Comparison of ENCODE assay signal across 2 worm cellular contexts in genomic region chrV:19605415-19605814, ce11.
TF ChIP-seq lines count a peak whose summit lies in the region.

No protein-coding gene starts in this region.

TF ChIP-seq in whole organism, L4 larva, 104 proteins besides CTCF, POLR2A, EP300 and RAD21:
- TF ChIP-seq ceh-32 (tag; optimal IDR thresholded peaks at IDR 0.05; lab: Kevin White, UChicago; ENCODE audit: poor library complexity) (no peak), rbr-2 (tag; optimal IDR thresholded peaks at IDR 0.05; lab: Kevin White, UChicago) (no peak), egl-43 (GFP tag; IDR thresholded peaks at IDR 0.05; lab: Robert Waterston, UW) (peak; percentile 66; the same call in 1 of the 2 replicates), fkh-10 (GFP tag; optimal IDR thresholded peaks at IDR 0.05; lab: Kevin White, UChicago) (no peak), Y5F2A.4 (GFP tag; optimal IDR thresholded peaks at IDR 0.05; lab: Kevin White, UChicago) (no peak), set-16 (GFP tag; IDR thresholded peaks at IDR 0.05; lab: Robert Waterston, UW) (peak; percentile 75)

TF ChIP-seq in whole organism, young adult, 124 proteins besides CTCF, POLR2A, EP300 and RAD21:
- TF ChIP-seq dox-1 (GFP tag; IDR thresholded peaks at IDR 0.05; lab: Robert Waterston, UW) (0 out of 2 replicates have a peak, but pooled peaks have one; percentile 18), C17E4.6 (GFP tag; IDR thresholded peaks at IDR 0.05; lab: Robert Waterston, UW) (no peak), F52B5.7 (tag; optimal IDR thresholded peaks at IDR 0.05; lab: Kevin White, UChicago) (peak; percentile 49), madf-10 (tag; optimal IDR thresholded peaks at IDR 0.05; lab: Kevin White, UChicago) (no peak), zfh-2 (GFP tag; conservative IDR thresholded peaks at IDR 0.05; lab: Robert Waterston, UW) (peak; percentile 71)
TF ChIP-seq in whole organism, young adult: peak in this region for 3.
